Worm (Caenorhabditis elegans) whole organism, early embryonic: ENCODE results near the gene sre-32.

Experiments
- B0310.2 ChIP-seq: sonication (generic microtip); optimal IDR thresholded peaks from 2 replicates; lab custom pipeline; 2016; ENCODE audit warnings: mild to moderate bottlenecking, missing genetic modification characterization, missing compliant biosample characterization
- F13C5.2 ChIP-seq: sonication (generic microtip); optimal IDR thresholded peaks from 2 replicates; lab custom pipeline; 2017; ENCODE audit warnings: mild to moderate bottlenecking, missing genetic modification characterization, inconsistent platforms, missing compliant biosample characterization
- aly-1 ChIP-seq: sonication (generic microtip); optimal IDR thresholded peaks from 2 replicates; lab custom pipeline; 2016; ENCODE audit warnings: missing genetic modification characterization, missing compliant biosample characterization
- ama-1 ChIP-seq: fragments of 150-350 bp; optimal IDR thresholded peaks from 2 replicates; lab custom pipeline; 2014
- ceh-13 ChIP-seq: fragments of 200-800 bp; sonication (Bioruptor generic); optimal IDR thresholded peaks from 2 replicates; lab custom pipeline; 2018; ENCODE audit warnings: mild to moderate bottlenecking, missing genetic modification characterization, missing compliant biosample characterization
- ceh-36 ChIP-seq: sonication (generic microtip); optimal IDR thresholded peaks from 2 replicates; lab custom pipeline; 2016; ENCODE audit warnings: missing genetic modification characterization, inconsistent platforms, missing compliant biosample characterization
- ets-7 ChIP-seq: sonication (generic microtip); optimal IDR thresholded peaks from 2 replicates; lab custom pipeline; 2016; ENCODE audit warnings: missing genotype, missing genetic modification characterization, missing compliant biosample characterization
- flt-1 ChIP-seq: fragments of 200-800 bp; sonication (Bioruptor generic); IDR thresholded peaks from 2 replicates; pipeline ENCODE4 v1.3.6; 2022; ENCODE audit warnings: missing genetic modification characterization, missing compliant biosample characterization
- hmbx-1 ChIP-seq: sonication (generic microtip); optimal IDR thresholded peaks from 2 replicates; lab custom pipeline; 2016; ENCODE audit warnings: mild to moderate bottlenecking, missing genetic modification characterization, missing compliant biosample characterization
- hmg-4 ChIP-seq: fragments of 200-800 bp; sonication (Bioruptor generic); optimal IDR thresholded peaks from 2 replicates; lab custom pipeline; 2018; ENCODE audit warnings: mild to moderate bottlenecking, missing genetic modification characterization, missing compliant biosample characterization
- hnd-1 ChIP-seq: sonication (generic microtip); optimal IDR thresholded peaks from 2 replicates; lab custom pipeline; 2016; ENCODE audit warnings: missing genetic modification characterization, missing compliant biosample characterization
- pes-1 ChIP-seq: fragments of 200-800 bp; sonication (Bioruptor generic); IDR thresholded peaks from 2 replicates; pipeline ENCODE4 v1.3.6; 2022; ENCODE audit warnings: missing genetic modification reagents, missing genetic modification characterization, missing compliant biosample characterization
- scrt-1 ChIP-seq: fragments of 200-800 bp; sonication (Bioruptor generic); IDR thresholded peaks from 2 replicates; pipeline ENCODE4 v1.3.6; 2022; ENCODE audit warnings: missing genetic modification characterization, missing compliant biosample characterization
- sea-1 ChIP-seq: fragments of 200-800 bp; sonication (Bioruptor generic); conservative IDR thresholded peaks from 2 replicates; pipeline ENCODE4 v1.3.6; 2022; ENCODE audit warnings: missing genetic modification characterization, missing compliant biosample characterization
- tbx-11 ChIP-seq: fragments of 200-800 bp; sonication (Bioruptor generic); IDR thresholded peaks from 2 replicates; pipeline ENCODE4 v1.3.6; 2022; ENCODE audit warnings: missing genetic modification characterization, missing compliant biosample characterization
- tbx-37 ChIP-seq: fragments of 200-800 bp; sonication (Bioruptor generic); conservative IDR thresholded peaks from 2 replicates; pipeline ENCODE4 v1.3.6; 2022; ENCODE audit warnings: missing genetic modification reagents, missing genetic modification characterization, missing compliant biosample characterization
- tra-4 ChIP-seq: sonication (generic microtip); optimal IDR thresholded peaks from 2 replicates; lab custom pipeline; 2017; ENCODE audit warnings: missing genetic modification characterization, missing compliant biosample characterization

Gene sre-32

DNA sequence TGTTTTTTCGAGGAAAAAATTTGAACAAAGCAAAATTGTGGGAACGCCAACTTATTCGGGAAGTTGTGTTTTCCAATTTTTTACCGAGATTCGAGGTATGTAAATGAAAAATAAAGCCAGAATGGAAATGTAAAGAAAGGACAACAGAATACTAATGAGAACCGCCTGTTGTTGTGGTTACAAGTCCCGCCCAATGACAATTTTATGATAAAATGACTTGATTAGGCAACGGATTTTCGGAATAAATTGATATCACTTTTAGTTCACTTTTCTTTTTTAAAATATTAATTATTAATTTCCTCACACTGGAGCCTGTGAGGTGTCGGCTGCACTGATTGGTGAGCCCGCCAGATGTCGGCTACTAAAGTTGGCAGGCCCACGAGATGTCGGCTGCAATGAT is 24.2 kb downstream of the sre-32 start, which contains the start of gene dct-12:
Gene dct-12 (minus strand): TSS at position 101 of the 400 bp plus-strand sequence.
- TF ChIP-seq scrt-1 (GFP tag; lab: Robert Waterston, UW) = no peak
- no peak for TF ChIP-seq hmg-4 (GFP tag; lab: Kevin White, UChicago)
- TF ChIP-seq F13C5.2 (tag; lab: Kevin White, UChicago) = no peak
- no peak for TF ChIP-seq aly-1 (tag; lab: Kevin White, UChicago)

DNA sequence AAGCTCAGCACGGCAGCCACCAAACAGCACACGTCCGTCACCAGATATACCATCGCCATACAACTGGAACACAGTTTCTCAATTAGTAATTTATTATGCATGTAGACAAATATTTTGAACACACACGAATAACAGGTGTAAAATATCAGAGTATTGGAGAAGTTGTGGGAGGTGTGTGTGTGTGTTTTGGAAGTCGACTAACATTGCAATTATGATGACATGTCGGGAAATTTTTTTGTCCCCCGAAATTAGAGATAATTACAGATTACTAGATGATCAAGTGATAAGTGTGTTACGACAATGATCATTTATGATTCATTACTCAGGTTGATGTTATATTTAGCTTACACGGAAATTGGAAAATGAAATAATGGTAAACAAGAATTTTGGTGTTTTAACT is 26.8 kb downstream of the sre-32 start, which contains the start of gene Y57A10C.8:
Gene Y57A10C.8 (minus strand): TSS at position 101 of the 400 bp plus-strand sequence.
- TF ChIP-seq hmbx-1 (tag; lab: Kevin White, UChicago) = no peak
- no peak for TF ChIP-seq tra-4 (tag; lab: Kevin White, UChicago)

DNA sequence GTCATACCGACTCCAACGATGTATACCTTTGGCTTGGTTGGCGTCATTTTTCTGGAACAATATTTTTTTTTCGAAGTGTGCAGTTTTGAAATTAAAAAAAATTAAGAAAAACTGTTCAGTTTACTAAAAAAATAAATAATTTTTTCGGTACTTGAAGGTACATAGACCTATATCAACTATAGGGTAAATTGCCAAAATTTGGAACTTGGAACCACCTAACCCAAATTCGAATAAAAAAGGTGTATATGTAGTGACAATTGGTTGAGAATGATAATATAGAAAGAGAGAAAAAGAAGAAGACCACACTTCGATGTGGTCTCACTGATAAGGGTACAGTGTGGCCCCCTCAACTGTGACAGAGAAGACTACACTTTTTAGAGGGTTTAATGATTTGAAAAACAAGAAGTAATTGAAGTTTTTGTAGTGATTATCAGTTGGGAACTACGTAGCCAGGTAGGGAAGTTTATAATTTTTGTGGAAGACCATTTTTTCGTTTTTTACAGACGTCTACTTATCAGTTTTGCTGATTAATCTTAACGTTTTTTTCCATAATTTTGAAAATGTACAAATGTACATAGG is 30.8 kb downstream of the sre-32 start, which contains the start of gene daf-22:
Gene daf-22 (minus strand): TSS at position 51 of the 579 bp plus-strand sequence.
- TF ChIP-seq tbx-37 (GFP tag; lab: Robert Waterston, UW) (no peak), B0310.2 (tag; lab: Kevin White, UChicago) (no peak), tra-4 (tag; lab: Kevin White, UChicago) (no peak), tbx-11 (no peak), pes-1 (GFP tag; lab: Robert Waterston, UW) (no peak), ceh-36 (tag; lab: Kevin White, UChicago) (no peak), scrt-1 (GFP tag; lab: Robert Waterston, UW) (no peak), ceh-13 (no peak), flt-1 (GFP tag; lab: Robert Waterston, UW) (no peak), hmg-4 (GFP tag; lab: Kevin White, UChicago) (no peak), aly-1 (tag; lab: Kevin White, UChicago) (no peak), sea-1 (GFP tag; lab: Robert Waterston, UW) (no peak), hnd-1 (tag; lab: Kevin White, UChicago) (no peak), F13C5.2 (tag; lab: Kevin White, UChicago) (no peak), hmbx-1 (tag; lab: Kevin White, UChicago) (no peak), ama-1 (lab: Kevin White, UChicago) (no peak), ets-7 (tag; lab: Kevin White, UChicago) (no peak)

DNA sequence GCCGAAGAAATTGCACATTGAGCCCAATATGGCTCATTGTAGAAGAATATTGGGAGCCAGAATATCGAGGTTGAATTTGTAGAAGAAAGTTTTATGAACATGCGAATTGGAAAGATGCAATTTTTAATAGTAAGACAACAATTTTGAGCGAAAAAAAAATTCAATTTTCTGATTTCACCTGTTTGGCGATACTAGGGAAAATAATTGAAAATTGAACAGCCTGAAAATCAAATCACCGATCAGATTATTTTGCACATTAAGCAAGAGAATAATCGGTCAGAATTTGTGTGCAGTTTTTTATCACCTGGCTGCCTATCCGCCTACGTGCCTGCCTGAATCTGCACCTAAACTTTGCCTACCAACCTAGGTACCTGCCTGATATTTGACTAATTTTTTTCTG is 36.0 kb downstream of the sre-32 start, which contains the start of gene sre-26:
Gene sre-26 (minus strand): TSS at position 101 of the 400 bp plus-strand sequence.
- TF ChIP-seq pes-1 (GFP tag; lab: Robert Waterston, UW) = no peak
- no peak for TF ChIP-seq tbx-37 (GFP tag; lab: Robert Waterston, UW)
- TF ChIP-seq ceh-36 (tag; lab: Kevin White, UChicago) = no peak
- TF ChIP-seq B0310.2 (tag; lab: Kevin White, UChicago) = no peak
- TF ChIP-seq hmg-4 (GFP tag; lab: Kevin White, UChicago) = no peak
- TF ChIP-seq sea-1 (GFP tag; lab: Robert Waterston, UW) = no peak
- no peak for TF ChIP-seq tra-4 (tag; lab: Kevin White, UChicago)

DNA sequence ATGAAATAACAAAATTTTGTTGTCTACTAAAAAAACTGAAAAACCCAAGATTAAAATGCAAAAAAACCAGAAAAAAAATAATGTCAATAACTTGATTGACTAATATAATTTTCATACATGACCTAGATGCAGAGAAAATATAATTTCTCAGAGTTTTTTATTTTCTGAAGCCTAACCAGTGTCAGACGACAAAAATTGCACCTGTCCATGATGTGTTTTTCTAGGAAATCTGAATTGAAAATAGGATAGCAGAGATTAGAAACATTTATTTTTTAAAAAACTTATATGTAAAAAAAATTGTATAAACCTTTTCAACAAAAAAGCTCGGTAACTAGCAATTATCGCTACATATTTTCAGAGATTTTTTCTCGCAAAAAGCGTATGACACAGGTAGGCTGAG is 38.5 kb downstream of the sre-32 start:
- TF ChIP-seq B0310.2 (tag; lab: Kevin White, UChicago) = no peak
- no peak for TF ChIP-seq hmbx-1 (tag; lab: Kevin White, UChicago)
- TF ChIP-seq F13C5.2 (tag; lab: Kevin White, UChicago) = no peak
- TF ChIP-seq pes-1 (GFP tag; lab: Robert Waterston, UW) = no peak
- no peak for TF ChIP-seq tbx-11
- no peak for TF ChIP-seq aly-1 (tag; lab: Kevin White, UChicago)
- TF ChIP-seq flt-1 (GFP tag; lab: Robert Waterston, UW) = no peak
- TF ChIP-seq ama-1 (lab: Kevin White, UChicago) = no peak

DNA sequence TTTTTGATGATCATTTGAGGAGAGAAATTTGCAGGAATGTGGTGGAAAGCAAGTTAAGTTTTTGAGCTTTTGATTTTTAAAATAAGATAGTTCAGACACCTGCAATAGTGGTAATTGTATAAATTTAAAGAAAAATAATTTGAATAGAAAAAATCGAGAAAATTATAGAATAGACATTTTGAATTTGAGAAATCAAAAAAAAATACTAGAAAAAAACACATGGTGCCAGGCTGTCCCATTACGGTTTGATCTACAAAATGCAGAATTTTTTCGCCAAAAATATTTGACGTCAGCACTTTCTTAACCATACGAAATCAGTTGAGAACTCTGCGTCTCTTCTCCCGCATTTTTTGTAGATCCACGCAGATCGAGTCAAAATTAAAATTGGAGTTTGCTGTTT is 39.0 kb downstream of the sre-32 start, which contains the start of gene sre-27:
Gene sre-27 (minus strand): TSS at position 101 of the 400 bp plus-strand sequence.
- no peak for TF ChIP-seq ceh-13
- TF ChIP-seq hmbx-1 (tag; lab: Kevin White, UChicago) = no peak
- no peak for TF ChIP-seq hmg-4 (GFP tag; lab: Kevin White, UChicago)
- no peak for TF ChIP-seq aly-1 (tag; lab: Kevin White, UChicago)
- TF ChIP-seq tra-4 (tag; lab: Kevin White, UChicago) = no peak
- no peak for TF ChIP-seq pes-1 (GFP tag; lab: Robert Waterston, UW)

DNA sequence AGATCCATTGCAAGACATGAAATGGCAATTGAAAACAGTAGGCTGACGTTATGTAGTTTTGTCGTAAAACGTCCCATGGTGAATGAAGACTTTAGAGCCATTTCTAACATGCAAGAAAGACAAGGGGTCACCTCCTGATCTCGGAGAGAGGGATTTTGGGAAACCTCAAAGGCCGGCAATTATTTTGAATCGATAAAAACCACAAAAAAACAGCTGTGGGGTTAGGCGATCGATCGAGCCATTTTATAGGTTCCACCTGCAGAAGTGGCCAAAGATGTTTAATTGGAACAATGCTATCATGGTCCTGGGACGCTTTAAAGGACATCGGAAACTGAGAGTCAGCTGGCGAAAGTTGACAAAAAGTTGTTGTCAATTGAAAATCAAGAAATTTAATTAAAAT is 41.7 kb downstream of the sre-32 start, which contains the start of gene Y57A10C.11:
Gene Y57A10C.11 (minus strand): TSS at position 101 of the 400 bp plus-strand sequence.
- TF ChIP-seq tra-4 (tag; lab: Kevin White, UChicago) = no peak
- no peak for TF ChIP-seq tbx-37 (GFP tag; lab: Robert Waterston, UW)

DNA sequence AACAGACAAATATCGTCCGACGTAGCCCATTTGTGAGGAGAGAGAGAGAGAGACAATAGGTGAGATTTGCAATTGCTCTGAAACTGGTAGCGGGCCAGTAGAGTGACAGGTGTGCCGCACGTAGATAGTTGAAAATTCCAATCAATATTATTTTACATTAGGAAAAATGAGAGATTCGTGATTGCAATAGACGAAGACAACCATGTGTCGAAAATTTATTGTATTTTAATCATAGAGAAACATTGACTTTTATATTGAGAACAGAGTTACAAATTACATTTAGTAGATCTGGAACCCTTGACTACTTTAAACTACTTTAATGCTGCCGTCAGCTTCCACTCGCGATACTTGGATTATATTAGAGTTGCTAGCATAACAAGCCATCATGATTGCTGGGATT is 44.1 kb downstream of the sre-32 start, which contains the start of gene Y57A10C.1:
Gene Y57A10C.1 (minus strand): TSS at position 101 of the 400 bp plus-strand sequence.
- no peak for TF ChIP-seq tra-4 (tag; lab: Kevin White, UChicago)
- no peak for TF ChIP-seq hmg-4 (GFP tag; lab: Kevin White, UChicago)
- TF ChIP-seq hnd-1 (tag; lab: Kevin White, UChicago) = no peak
- TF ChIP-seq scrt-1 (GFP tag; lab: Robert Waterston, UW) = no peak
- no peak for TF ChIP-seq sea-1 (GFP tag; lab: Robert Waterston, UW)
- no peak for TF ChIP-seq tbx-11
- no peak for TF ChIP-seq B0310.2 (tag; lab: Kevin White, UChicago)
- no peak for TF ChIP-seq flt-1 (GFP tag; lab: Robert Waterston, UW)
- no peak for TF ChIP-seq F13C5.2 (tag; lab: Kevin White, UChicago)
- TF ChIP-seq ceh-36 (tag; lab: Kevin White, UChicago) = no peak
- TF ChIP-seq hmbx-1 (tag; lab: Kevin White, UChicago) = no peak
- TF ChIP-seq ama-1 (lab: Kevin White, UChicago) = no peak
- no peak for TF ChIP-seq tbx-37 (GFP tag; lab: Robert Waterston, UW)
- no peak for TF ChIP-seq ceh-13
- TF ChIP-seq aly-1 (tag; lab: Kevin White, UChicago) = no peak
- TF ChIP-seq pes-1 (GFP tag; lab: Robert Waterston, UW) = no peak
- TF ChIP-seq ets-7 (tag; lab: Kevin White, UChicago) = no peak
